Worm (Caenorhabditis elegans): ENCODE measurements around the gene lgc-53.

The lgc-53 gene

ce11 chrX:16726879-16727278, 15.4 kb downstream of the lgc-53 start (continued):
- TF ChIP-seq ztf-3 (GFP tag; optimal IDR thresholded peaks at IDR 0.05) (peak; percentile 47), C17E4.6 (GFP tag; IDR thresholded peaks at IDR 0.05) (no peak), ccch-3 (GFP tag; optimal IDR thresholded peaks at IDR 0.05) (no peak), madf-8 (GFP tag; conservative IDR thresholded peaks at IDR 0.05) (no peak), lsl-1 (GFP tag; optimal IDR thresholded peaks at IDR 0.05) (no peak), madf-10 (tag; optimal IDR thresholded peaks at IDR 0.05) (peak; percentile 83), hlh-12 (tag; optimal IDR thresholded peaks at IDR 0.05) (no peak), Y56A3A.18 (GFP tag; IDR thresholded peaks at IDR 0.05) (no peak), bed-2 (GFP tag; IDR thresholded peaks at IDR 0.05) (peak; percentile 47; the same call in 1 of the 2 replicates), unc-62 (GFP tag; optimal IDR thresholded peaks at IDR 0.05) (no peak), F49E8.2 (tag; optimal IDR thresholded peaks at IDR 0.05; ENCODE audit: insufficient read depth) (no peak), die-1 (tag; optimal IDR thresholded peaks at IDR 0.05) (peak; percentile 65), madf-6 (GFP tag; IDR thresholded peaks at IDR 0.05) (no peak), mel-28 (tag; optimal IDR thresholded peaks at IDR 0.05; ENCODE audit: borderline replicate concordance) (no peak), nhr-80 (tag; optimal IDR thresholded peaks at IDR 0.05) (peak; percentile 94), Y67H2A.10 (GFP tag; conservative IDR thresholded peaks at IDR 0.05) (no peak), lin-40 (tag; optimal IDR thresholded peaks at IDR 0.05) (peak; percentile 92), B0261.1 (tag; optimal IDR thresholded peaks at IDR 0.05) (peak; percentile 5), attf-6 (GFP tag; IDR thresholded peaks at IDR 0.05) (no peak), ceh-40 (GFP tag; IDR thresholded peaks at IDR 0.05) (no peak), F55B11.4 (tag; optimal IDR thresholded peaks at IDR 0.05; ENCODE audit: borderline replicate concordance, insufficient read depth) (no peak), attf-3 (GFP tag; conservative IDR thresholded peaks at IDR 0.05) (peak; percentile 35), athp-1 (tag; optimal IDR thresholded peaks at IDR 0.05) (peak; percentile 51), B0035.1 (tag; optimal IDR thresholded peaks at IDR 0.05) (peak; percentile 49), hmg-20 (GFP tag; IDR thresholded peaks at IDR 0.05) (no peak), sea-2 (GFP tag; IDR thresholded peaks at IDR 0.05) (no peak), zfh-2 (GFP tag; conservative IDR thresholded peaks at IDR 0.05) (peak; percentile 97), repo-1 (tag; optimal IDR thresholded peaks at IDR 0.05) (peak; percentile 66), B0019.2 (GFP tag; conservative IDR thresholded peaks at IDR 0.05) (no peak), pbrm-1 (GFP tag; IDR thresholded peaks at IDR 0.05) (peak; percentile 83), madf-3 (GFP tag; IDR thresholded peaks at IDR 0.05) (no peak), tbx-9 (tag; optimal IDR thresholded peaks at IDR 0.05; ENCODE audit: borderline replicate concordance) (no peak), Y53F4B.3 (GFP tag; IDR thresholded peaks at IDR 0.05) (no peak), snpc-1.1 (tag; optimal IDR thresholded peaks at IDR 0.05; ENCODE audit: insufficient read depth) (peak; percentile 10), T26A5.8 (tag; optimal IDR thresholded peaks at IDR 0.05) (no peak), let-526 (GFP tag; IDR thresholded peaks at IDR 0.05) (peak; percentile 86), lin-35 (GFP tag; optimal IDR thresholded peaks at IDR 0.05) (peak in 1 of 3 experiments; percentile 60), ets-4 (GFP tag; optimal IDR thresholded peaks at IDR 0.05) (peak; percentile 45), nfya-1 (tag; optimal IDR thresholded peaks at IDR 0.05; ENCODE audit: borderline replicate concordance, insufficient read depth) (no peak), lag-1 (GFP tag; IDR thresholded peaks at IDR 0.05) (no peak), cebp-1 (GFP tag; IDR thresholded peaks at IDR 0.05) (peak; percentile 67), cebp-1 (tag; optimal IDR thresholded peaks at IDR 0.05) (peak; percentile 89), ceh-91 (GFP tag; IDR thresholded peaks at IDR 0.05) (no peak; the same call in 1 of the 2 replicates), ztf-26 (tag; optimal IDR thresholded peaks at IDR 0.05) (peak; percentile 92), pha-4 (tag; optimal IDR thresholded peaks at IDR 0.05) (no peak), lin-54 (GFP tag; optimal IDR thresholded peaks at IDR 0.05) (peak; percentile 57), efl-1 (GFP tag; optimal IDR thresholded peaks at IDR 0.05) (no peak), rec-8 (tag; optimal IDR thresholded peaks at IDR 0.05) (no peak), hmg-1.2 (GFP tag; IDR thresholded peaks at IDR 0.05) (peak; percentile 90)

Data from whole organism, young adult.